Fruit fly (Drosophila melanogaster) whole organism, wandering third instar larva: ENCODE results near the gene CG5863.

Source experiments
- Dfd ChIP-seq: fragments of >200 bp; optimal IDR thresholded peaks from 2 replicates; lab custom pipeline; 2017; ENCODE audit warnings: missing biosample characterization, missing genetic modification characterization
- Hr78 ChIP-seq: fragments of >200 bp; optimal IDR thresholded peaks from 2 replicates; lab custom pipeline; 2017; ENCODE audit warnings: missing biosample characterization, missing genetic modification characterization
- N ChIP-seq: fragments of >200 bp; optimal IDR thresholded peaks from 2 replicates; lab custom pipeline; 2018; ENCODE audit warnings: missing biosample characterization, missing external identifiers, missing genetic modification characterization
- dmrt93B ChIP-seq: fragments of 200-800 bp; sonication (Bioruptor generic); optimal IDR thresholded peaks from 2 replicates; lab custom pipeline; 2018; ENCODE audit warnings: missing biosample characterization, mild to moderate bottlenecking, missing genetic modification characterization
- ey ChIP-seq: fragments of 200-800 bp; sonication (Bioruptor generic); optimal IDR thresholded peaks from 2 replicates; lab custom pipeline; 2016; ENCODE audit warnings: missing biosample characterization, missing genetic modification characterization
- foxo ChIP-seq, 2 experiments: fragments of 200-800 bp; sonication (Bioruptor generic); optimal IDR thresholded peaks; 2 replicates in 1 of 2; 3 replicates in 1 of 2; lab custom pipeline; 2016 to 2017; ENCODE audit warnings: missing biosample characterization in 2 of 2, missing genetic modification characterization in 2 of 2
- fru ChIP-seq: fragments of 200-800 bp; sonication (Bioruptor generic); optimal IDR thresholded peaks from 3 replicates; lab custom pipeline; 2016; ENCODE audit warnings: missing biosample characterization, mild to moderate bottlenecking, missing genetic modification characterization
- h ChIP-seq: fragments of 200-800 bp; sonication (Bioruptor generic); optimal IDR thresholded peaks from 3 replicates; lab custom pipeline; 2016; ENCODE audit warnings: missing biosample characterization, mild to moderate bottlenecking, missing genetic modification characterization
- lola ChIP-seq: fragments of >200 bp; optimal IDR thresholded peaks from 2 replicates; lab custom pipeline; 2017; ENCODE audit warnings: missing biosample characterization, missing genetic modification characterization
- psq ChIP-seq: fragments of 200-800 bp; sonication (Bioruptor generic); optimal IDR thresholded peaks from 3 replicates; lab custom pipeline; 2017; ENCODE audit warnings: missing biosample characterization, mild to moderate bottlenecking, missing genetic modification characterization, moderate library complexity

DNA sequence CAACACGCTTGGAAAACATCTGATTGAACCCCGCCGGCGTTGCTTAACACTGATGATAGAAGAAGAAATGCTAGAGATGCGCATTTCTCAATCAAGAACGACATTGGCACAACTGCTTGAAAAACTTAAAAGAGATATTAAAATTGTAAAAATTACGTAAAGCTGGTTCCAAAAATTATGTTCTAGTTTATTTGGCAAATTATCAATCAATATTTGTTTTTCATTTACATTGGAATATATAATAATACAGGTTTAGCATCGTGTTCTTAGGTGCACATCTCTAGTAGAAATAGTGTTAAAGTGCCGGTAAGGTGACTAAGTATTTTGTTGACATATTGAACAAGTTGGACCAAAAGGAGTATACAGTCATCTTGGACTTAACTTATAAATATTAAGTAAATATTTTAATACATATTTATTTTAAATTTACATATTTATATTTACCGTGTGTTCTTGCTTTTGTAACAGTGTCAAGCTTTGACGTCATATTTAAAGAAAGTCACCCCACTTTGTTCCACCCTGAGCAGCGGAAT, 19.5 kb upstream of the CG5863 start, which contains the start of the genes Brf and sds22:
- TF ChIP-seq psq (peak; percentile 94), Hr78 (GFP tag; lab: Kevin White, UChicago) (no peak), foxo (GFP tag; optimal IDR thresholded peaks at IDR 0.05; lab: Kevin White, UChicago) (peak; percentile 45 to 97), dmrt93B (peak; percentile 93), fru (peak; percentile 95), N (no peak), Dfd (peak; percentile 79), lola (no peak), h (peak; percentile 97), ey (GFP tag; lab: Kevin White, UChicago) (peak; percentile 96)
